Fruit fly (Drosophila melanogaster) whole organism, embryonic: ENCODE results near the gene CG31249.
A peak's percentile ranks its signal among the peaks of the same experiment; 100 is the strongest.

Experiments used
- Atf6 ChIP-seq: fragments of 200-800 bp; sonication (Bioruptor generic); IDR thresholded peaks from 2 replicates; pipeline ENCODE4 v1.3.6; 2022; ENCODE audit warnings: missing biosample characterization, missing genetic modification characterization
- BtbVII ChIP-seq: fragments of 200-800 bp; sonication (Bioruptor generic); optimal IDR thresholded peaks from 3 replicates; lab custom pipeline; 2017; ENCODE audit warnings: missing biosample characterization, mild to moderate bottlenecking, missing genetic modification characterization
- CG11560 ChIP-seq: fragments of 200-800 bp; sonication (Bioruptor generic); IDR thresholded peaks from 3 replicates; pipeline ENCODE4 v1.3.6; 2022; ENCODE audit warnings: missing biosample characterization, missing genetic modification characterization
- CG11695 ChIP-seq: fragments of 200-800 bp; sonication (Bioruptor generic); IDR thresholded peaks from 3 replicates; pipeline ENCODE4 v1.3.6; 2022; ENCODE audit warnings: missing biosample characterization, missing genetic modification characterization
- CG12236 ChIP-seq: fragments of 200-800 bp; sonication (Bioruptor generic); optimal IDR thresholded peaks from 2 replicates; lab custom pipeline; 2016; ENCODE audit warnings: missing biosample characterization, missing genetic modification characterization
- CG12659 ChIP-seq: fragments of 200-800 bp; sonication (Bioruptor generic); optimal IDR thresholded peaks from 3 replicates; lab custom pipeline; 2017; ENCODE audit warnings: mild to moderate bottlenecking, missing biosample characterization, missing genetic modification reagents, missing genetic modification characterization
- CG12942 ChIP-seq: fragments of 200-800 bp; sonication (Bioruptor generic); optimal IDR thresholded peaks from 3 replicates; lab custom pipeline; 2016; ENCODE audit warnings: missing biosample characterization, missing genetic modification characterization
- CG13123 ChIP-seq: fragments of 200-800 bp; sonication (Bioruptor generic); optimal IDR thresholded peaks from 2 replicates; lab custom pipeline; 2016; ENCODE audit warnings: missing biosample characterization, missing genetic modification characterization
- CG14014 ChIP-seq: fragments of 200-800 bp; sonication (Bioruptor generic); IDR thresholded peaks from 2 replicates; pipeline ENCODE4 v1.3.6; 2022; ENCODE audit warnings: missing biosample characterization, missing genetic modification characterization
- CG14667 ChIP-seq: fragments of 200-800 bp; sonication (Bioruptor generic); IDR thresholded peaks from 2 replicates; pipeline ENCODE4 v1.3.6; 2022; ENCODE audit warnings: missing biosample characterization, missing genetic modification characterization
- CG1529 ChIP-seq: fragments of 200-800 bp; sonication (Bioruptor generic); optimal IDR thresholded peaks from 3 replicates; lab custom pipeline; 2018; ENCODE audit warnings: missing biosample characterization, missing genetic modification characterization
- CG15696 ChIP-seq: fragments of 200-800 bp; sonication (Bioruptor generic); optimal IDR thresholded peaks from 2 replicates; lab custom pipeline; 2019; ENCODE audit warnings: missing biosample characterization, mild to moderate bottlenecking, missing genetic modification characterization, moderate library complexity
- CG1603 ChIP-seq: fragments of 200-800 bp; sonication (Bioruptor generic); optimal IDR thresholded peaks from 2 replicates; lab custom pipeline; 2019; ENCODE audit warnings: missing biosample characterization, mild to moderate bottlenecking, missing genetic modification characterization, moderate library complexity
- CG18599 ChIP-seq: fragments of 200-800 bp; sonication (Bioruptor generic); optimal IDR thresholded peaks from 3 replicates; lab custom pipeline; 2017; ENCODE audit warnings: missing biosample characterization, missing genetic modification characterization, mild to moderate bottlenecking, moderate library complexity, missing genetic modification reagents
- CG4854 ChIP-seq: fragments of 200-800 bp; sonication (Bioruptor generic); optimal IDR thresholded peaks from 2 replicates; lab custom pipeline; 2016; ENCODE audit warnings: missing biosample characterization, missing genetic modification characterization, inconsistent platforms
- CG5245 ChIP-seq: fragments of 200-800 bp; sonication (Bioruptor generic); optimal IDR thresholded peaks from 3 replicates; lab custom pipeline; 2016; ENCODE audit warnings: missing biosample characterization, missing genetic modification characterization
- CG7556 ChIP-seq: fragments of 200-800 bp; sonication (Bioruptor generic); optimal IDR thresholded peaks from 2 replicates; lab custom pipeline; 2017; ENCODE audit warnings: missing biosample characterization, mild to moderate bottlenecking, missing genetic modification characterization
- CG9876 ChIP-seq: fragments of 200-800 bp; sonication (Bioruptor generic); optimal IDR thresholded peaks from 2 replicates; lab custom pipeline; 2016; ENCODE audit warnings: missing biosample characterization, missing genetic modification characterization
- Dll ChIP-seq: fragments of 200-800 bp; sonication (Bioruptor generic); IDR thresholded peaks from 4 replicates; pipeline ENCODE4 v1.3.6; 2022; ENCODE audit warnings: missing biosample characterization, missing genetic modification characterization; ENCODE audit not compliant: partially characterized antibody
- Doc2 ChIP-seq: fragments of 200-800 bp; sonication (Bioruptor generic); IDR thresholded peaks from 2 replicates; pipeline ENCODE4 v1.3.6; 2022; ENCODE audit warnings: missing biosample characterization, missing genetic modification characterization
- E2f1 ChIP-seq: fragments of 200-800 bp; sonication (Bioruptor generic); IDR thresholded peaks from 2 replicates; pipeline ENCODE4 v1.3.6; 2022; ENCODE audit warnings: missing biosample characterization, missing genetic modification characterization
- Gug ChIP-seq: fragments of 200-800 bp; sonication (Bioruptor generic); IDR thresholded peaks from 4 replicates; pipeline ENCODE4 v1.3.6; 2022; ENCODE audit warnings: missing biosample characterization, missing genetic modification characterization
- HHEX ChIP-seq: fragments of 200-800 bp; sonication (Bioruptor generic); optimal IDR thresholded peaks from 3 replicates; lab custom pipeline; 2017; ENCODE audit warnings: missing biosample characterization, mild to moderate bottlenecking, missing genetic modification characterization, missing genetic modification reagents
- HLH54F ChIP-seq: fragments of 200-800 bp; sonication (Bioruptor generic); optimal IDR thresholded peaks from 3 replicates; lab custom pipeline; 2016; ENCODE audit warnings: missing biosample characterization, missing genetic modification characterization
- Lpt ChIP-seq: fragments of >200 bp; optimal IDR thresholded peaks from 2 replicates; lab custom pipeline; 2018; ENCODE audit warnings: missing biosample characterization, missing genetic modification characterization
- Mrtf ChIP-seq: fragments of 200-800 bp; sonication (Bioruptor generic); IDR thresholded peaks from 3 replicates; pipeline ENCODE4 v1.3.6; 2022; ENCODE audit warnings: missing biosample characterization, missing genetic modification characterization
- NFAT ChIP-seq: fragments of 200-800 bp; sonication (Bioruptor generic); IDR thresholded peaks from 2 replicates; pipeline ENCODE4 v1.3.6; 2022; ENCODE audit warnings: missing biosample characterization, missing genetic modification characterization
- Trl ChIP-seq, 3 experiments: fragments of >200 bp in 2 of 3; fragments of 200-800 bp in 1 of 3; sonication (Bioruptor generic) in 1 of 3; optimal IDR thresholded peaks; 2 replicates in 1 of 3; 3 replicates in 2 of 3; lab custom pipeline; 2016 to 2017; ENCODE audit warnings: missing biosample characterization in 1 of 3, missing genetic modification characterization in 1 of 3
- ash1 ChIP-seq: fragments of 200-800 bp; sonication (Bioruptor generic); optimal IDR thresholded peaks from 2 replicates; lab custom pipeline; 2018; ENCODE audit warnings: missing biosample characterization, mild to moderate bottlenecking, missing genetic modification characterization
- cato ChIP-seq: fragments of 200-800 bp; sonication (Bioruptor generic); optimal IDR thresholded peaks from 2 replicates; lab custom pipeline; 2016; ENCODE audit warnings: missing biosample characterization, missing genetic modification characterization, borderline replicate concordance
- caup ChIP-seq: fragments of 200-800 bp; sonication (Bioruptor generic); optimal IDR thresholded peaks from 3 replicates; lab custom pipeline; 2017; ENCODE audit warnings: missing biosample characterization, mild to moderate bottlenecking, missing genetic modification characterization, moderate library complexity; ENCODE audit not compliant: severe bottlenecking
- crc ChIP-seq: fragments of 200-800 bp; sonication (Bioruptor generic); optimal IDR thresholded peaks from 2 replicates; lab custom pipeline; 2016; ENCODE audit warnings: missing biosample characterization, missing genetic modification characterization
- crp ChIP-seq, 2 experiments: fragments of 200-800 bp; sonication (Bioruptor generic); optimal IDR thresholded peaks; 2 replicates in 1 of 2; 3 replicates in 1 of 2; lab custom pipeline; 2017; ENCODE audit warnings: missing biosample characterization in 2 of 2, missing genetic modification characterization in 2 of 2, mild to moderate bottlenecking in 1 of 2, moderate library complexity in 1 of 2
- dati ChIP-seq: fragments of 200-800 bp; sonication (Bioruptor generic); IDR thresholded peaks from 2 replicates; pipeline ENCODE4 v1.3.6; 2022; ENCODE audit warnings: missing biosample characterization, missing genetic modification characterization
- dmrt11E ChIP-seq: fragments of 200-800 bp; sonication (Bioruptor generic); optimal IDR thresholded peaks from 3 replicates; lab custom pipeline; 2018; ENCODE audit warnings: missing biosample characterization, mild to moderate bottlenecking, missing genetic modification characterization, moderate library complexity
- dpn ChIP-seq, 2 experiments: fragments of 200-800 bp; sonication (Bioruptor generic); optimal IDR thresholded peaks; 3 replicates each; lab custom pipeline; 2016; ENCODE audit warnings: missing biosample characterization in 2 of 2, missing genetic modification characterization in 2 of 2
- ftz-f1 ChIP-seq: fragments of 200-800 bp; sonication (Bioruptor generic); optimal IDR thresholded peaks from 2 replicates; lab custom pipeline; 2016; ENCODE audit warnings: missing biosample characterization, missing genetic modification characterization
- fu2 ChIP-seq: fragments of 200-800 bp; sonication (Bioruptor generic); optimal IDR thresholded peaks from 2 replicates; lab custom pipeline; 2016; ENCODE audit warnings: missing biosample characterization, missing genetic modification characterization
- hb ChIP-seq: fragments of 200-800 bp; sonication (Bioruptor generic); IDR thresholded peaks from 3 replicates; pipeline ENCODE4 v1.3.6; 2022; ENCODE audit warnings: missing biosample characterization, missing genetic modification characterization; ENCODE audit not compliant: partially characterized antibody
- kay ChIP-seq: fragments of 200-800 bp; sonication (Bioruptor generic); optimal IDR thresholded peaks from 2 replicates; lab custom pipeline; 2016; ENCODE audit warnings: missing biosample characterization, missing genetic modification characterization
- psq ChIP-seq: fragments of 200-800 bp; sonication (Bioruptor generic); optimal IDR thresholded peaks from 2 replicates; lab custom pipeline; 2017; ENCODE audit warnings: missing biosample characterization, missing genetic modification characterization
- ranshi ChIP-seq: fragments of 200-800 bp; sonication (Bioruptor generic); IDR thresholded peaks from 2 replicates; pipeline ENCODE4 v1.3.6; 2022; ENCODE audit warnings: missing biosample characterization, missing genetic modification characterization
- rib ChIP-seq: fragments of 200-800 bp; sonication (Bioruptor generic); IDR thresholded peaks from 2 replicates; pipeline ENCODE4 v1.3.6; 2022; ENCODE audit warnings: missing biosample characterization, missing genetic modification characterization
- sc ChIP-seq, 3 experiments: fragments of >200 bp in 2 of 3; fragments of 200-800 bp in 1 of 3; sonication (Bioruptor generic) in 1 of 3; optimal IDR thresholded peaks; 2 replicates in 2 of 3; 3 replicates in 1 of 3; lab custom pipeline; 2017; ENCODE audit warnings: mild to moderate bottlenecking in 1 of 3, missing biosample characterization in 1 of 3, missing genetic modification characterization in 1 of 3, missing genetic modification reagents in 1 of 3
- slbo ChIP-seq: fragments of 200-800 bp; sonication (Bioruptor generic); IDR thresholded peaks from 2 replicates; pipeline ENCODE4 v1.3.6; 2022; ENCODE audit warnings: missing biosample characterization, missing genetic modification characterization
- slp2 ChIP-seq: fragments of 200-800 bp; sonication (Bioruptor generic); optimal IDR thresholded peaks from 2 replicates; lab custom pipeline; 2016; ENCODE audit warnings: missing biosample characterization, missing genetic modification characterization
- trh ChIP-seq: fragments of 200-800 bp; sonication (Bioruptor generic); optimal IDR thresholded peaks from 2 replicates; lab custom pipeline; 2016; ENCODE audit warnings: missing biosample characterization, missing genetic modification characterization
- twi ChIP-seq: fragments of 200-800 bp; optimal IDR thresholded peaks from 2 replicates; lab custom pipeline; 2019; ENCODE audit warnings: missing biosample characterization, mild to moderate bottlenecking, missing genetic modification characterization, moderate library complexity
- vvl ChIP-seq: fragments of 200-800 bp; sonication (Bioruptor generic); IDR thresholded peaks from 2 replicates; pipeline ENCODE4 v1.3.6; 2022; ENCODE audit warnings: missing biosample characterization, missing genetic modification characterization
- yki ChIP-seq: fragments of >200 bp; optimal IDR thresholded peaks from 3 replicates; lab custom pipeline; 2018

The CG31249 gene

DNA sequence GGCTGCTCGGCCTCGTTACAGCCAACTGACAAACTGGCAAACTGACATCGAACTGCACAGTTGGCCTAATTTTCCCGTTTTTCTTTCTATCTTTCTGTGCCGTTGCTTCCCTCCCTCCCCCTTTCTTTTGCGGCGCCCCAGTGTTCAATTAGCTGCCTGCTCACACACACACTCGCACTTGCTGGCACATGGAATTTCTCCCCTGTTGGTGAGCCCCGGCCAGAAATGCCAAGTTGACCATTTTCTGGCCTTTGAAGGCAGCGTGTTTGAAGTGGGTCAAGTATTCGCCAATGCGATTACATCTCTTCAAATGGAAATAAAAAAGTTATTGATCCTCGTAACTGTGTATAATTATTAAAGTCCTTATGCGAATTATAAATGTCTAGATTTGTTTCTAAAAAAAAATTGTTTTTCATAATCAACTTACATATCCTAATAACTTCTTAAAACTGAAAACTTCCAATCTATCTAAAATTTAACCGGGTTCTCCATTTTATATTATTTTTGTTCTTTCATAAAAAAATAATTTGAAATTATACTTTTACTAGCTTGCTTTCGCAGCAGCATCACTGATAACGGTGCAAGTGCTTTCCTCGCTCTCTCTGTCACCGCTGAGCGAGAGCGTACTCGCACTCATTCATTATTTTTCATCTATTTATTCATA is 6.1 kb downstream of the CG31249 start (continued):
- TF ChIP-seq sc (optimal IDR thresholded peaks at IDR 0.05; lab: Kevin White, UChicago) = no peak
- TF ChIP-seq sc (GFP tag; optimal IDR thresholded peaks at IDR 0.05; lab: Kevin White, UChicago) = peak; percentile 31
- TF ChIP-seq Dll (GFP tag; lab: Robert Waterston, UW) = no peak
- peak; percentile 43 for TF ChIP-seq CG12659
- no peak for TF ChIP-seq CG9876 (GFP tag; lab: Kevin White, UChicago)
- no peak; the same call in 1 of the 2 replicates for TF ChIP-seq rib (GFP tag; lab: Robert Waterston, UW)
- no peak for TF ChIP-seq E2f1
- TF ChIP-seq Mrtf (GFP tag; lab: Robert Waterston, UW) = no peak
- no peak for TF ChIP-seq CG5245
- no peak for TF ChIP-seq ftz-f1
- TF ChIP-seq CG11695 (GFP tag; lab: Robert Waterston, UW) = 0 out of 3 replicates have a peak, but pooled peaks have one; percentile 44
- TF ChIP-seq CG1603 = no peak
- TF ChIP-seq CG12942 (GFP tag; lab: Kevin White, UChicago) = peak; percentile 38
- peak; percentile 80 for TF ChIP-seq CG7556 (GFP tag; lab: Kevin White, UChicago)
- no peak for TF ChIP-seq twi (tag; lab: Kevin White, UChicago)
- no peak for TF ChIP-seq CG11560 (tag; lab: Robert Waterston, UW)
- TF ChIP-seq hb = no peak
- no peak for TF ChIP-seq yki (lab: Kevin White, UChicago)
- no peak for TF ChIP-seq fu2 (GFP tag; lab: Kevin White, UChicago)
- no peak for TF ChIP-seq crc (GFP tag; lab: Kevin White, UChicago)
- TF ChIP-seq Lpt (GFP tag; lab: Kevin White, UChicago) = no peak
- no peak for TF ChIP-seq ash1 (GFP tag; lab: Kevin White, UChicago)
- no peak for TF ChIP-seq slbo (GFP tag; lab: Robert Waterston, UW)
- no peak for TF ChIP-seq kay (GFP tag; lab: Kevin White, UChicago)
- no peak for TF ChIP-seq NFAT
- no peak for TF ChIP-seq CG13123 (GFP tag; lab: Kevin White, UChicago)
- TF ChIP-seq caup (GFP tag; lab: Kevin White, UChicago) = no peak
- TF ChIP-seq crp (GFP tag; optimal IDR thresholded peaks at IDR 0.05; lab: Kevin White, UChicago) = no peak
- peak in 1 of 2 experiments; percentile 29 for TF ChIP-seq dpn (GFP tag; optimal IDR thresholded peaks at IDR 0.05; lab: Kevin White, UChicago)
- no peak for TF ChIP-seq trh (GFP tag; lab: Kevin White, UChicago)
- TF ChIP-seq cato = peak; percentile 9
- TF ChIP-seq vvl (GFP tag; lab: Robert Waterston, UW) = no peak
- peak; percentile 55 for TF ChIP-seq HHEX (GFP tag; lab: Kevin White, UChicago)
- peak; percentile 43 for TF ChIP-seq CG1529
- no peak for TF ChIP-seq CG14667 (GFP tag; lab: Robert Waterston, UW)
- peak; percentile 17 for TF ChIP-seq CG15696 (tag; lab: Kevin White, UChicago)
- no peak for TF ChIP-seq slp2 (GFP tag; lab: Kevin White, UChicago)
- TF ChIP-seq Atf6 (GFP tag; lab: Robert Waterston, UW) = no peak
- TF ChIP-seq BtbVII (GFP tag; lab: Kevin White, UChicago) = no peak
- TF ChIP-seq CG14014 (GFP tag; lab: Robert Waterston, UW) = no peak
- peak; percentile 5 for TF ChIP-seq HLH54F (GFP tag; lab: Kevin White, UChicago)
- peak; percentile 4 to 45 for TF ChIP-seq Trl (optimal IDR thresholded peaks at IDR 0.05; lab: Kevin White, UChicago)
- no peak for TF ChIP-seq Trl (GFP tag; optimal IDR thresholded peaks at IDR 0.05; lab: Kevin White, UChicago)
- TF ChIP-seq CG12236 (GFP tag; lab: Kevin White, UChicago) = no peak
- peak; percentile 44 for TF ChIP-seq dmrt11E (tag; lab: Kevin White, UChicago)
- TF ChIP-seq Gug (GFP tag; lab: Robert Waterston, UW) = no peak
- no peak for TF ChIP-seq dati (GFP tag; lab: Robert Waterston, UW)
- TF ChIP-seq ranshi = no peak
- peak; percentile 33 for TF ChIP-seq CG18599
- no peak for TF ChIP-seq psq (GFP tag; lab: Kevin White, UChicago)
- TF ChIP-seq Doc2 (GFP tag; lab: Robert Waterston, UW) = no peak
- no peak for TF ChIP-seq CG4854 (GFP tag; lab: Kevin White, UChicago)
